Worm (Caenorhabditis elegans): ENCODE measurements around the gene ttr-50.

ttr-50 gene

ce11 chrIV:11636409-11636723 is 4.4 kb downstream of the ttr-50 start, which contains the start of gene F58B3.6:
Gene F58B3.6, plus strand, starts transcription at chrIV:11636648.
- no peak for TF ChIP-seq T22C8.4 (GFP tag; IDR thresholded peaks at IDR 0.05)
- no peak for TF ChIP-seq med-1 (GFP tag; optimal IDR thresholded peaks at IDR 0.05; ENCODE audit: insufficient read depth)
- no peak for TF ChIP-seq cog-1 (tag; optimal IDR thresholded peaks at IDR 0.05)
- no peak for TF ChIP-seq klf-2 (GFP tag; conservative IDR thresholded peaks at IDR 0.05)
- no peak for TF ChIP-seq ztf-29 (GFP tag; IDR thresholded peaks at IDR 0.05)
- no peak for TF ChIP-seq ztf-23 (GFP tag; IDR thresholded peaks at IDR 0.05)
- TF ChIP-seq tab-1 (GFP tag; IDR thresholded peaks at IDR 0.05): no peak
- no peak for TF ChIP-seq ref-1 (GFP tag; conservative IDR thresholded peaks at IDR 0.05)

DNA sequence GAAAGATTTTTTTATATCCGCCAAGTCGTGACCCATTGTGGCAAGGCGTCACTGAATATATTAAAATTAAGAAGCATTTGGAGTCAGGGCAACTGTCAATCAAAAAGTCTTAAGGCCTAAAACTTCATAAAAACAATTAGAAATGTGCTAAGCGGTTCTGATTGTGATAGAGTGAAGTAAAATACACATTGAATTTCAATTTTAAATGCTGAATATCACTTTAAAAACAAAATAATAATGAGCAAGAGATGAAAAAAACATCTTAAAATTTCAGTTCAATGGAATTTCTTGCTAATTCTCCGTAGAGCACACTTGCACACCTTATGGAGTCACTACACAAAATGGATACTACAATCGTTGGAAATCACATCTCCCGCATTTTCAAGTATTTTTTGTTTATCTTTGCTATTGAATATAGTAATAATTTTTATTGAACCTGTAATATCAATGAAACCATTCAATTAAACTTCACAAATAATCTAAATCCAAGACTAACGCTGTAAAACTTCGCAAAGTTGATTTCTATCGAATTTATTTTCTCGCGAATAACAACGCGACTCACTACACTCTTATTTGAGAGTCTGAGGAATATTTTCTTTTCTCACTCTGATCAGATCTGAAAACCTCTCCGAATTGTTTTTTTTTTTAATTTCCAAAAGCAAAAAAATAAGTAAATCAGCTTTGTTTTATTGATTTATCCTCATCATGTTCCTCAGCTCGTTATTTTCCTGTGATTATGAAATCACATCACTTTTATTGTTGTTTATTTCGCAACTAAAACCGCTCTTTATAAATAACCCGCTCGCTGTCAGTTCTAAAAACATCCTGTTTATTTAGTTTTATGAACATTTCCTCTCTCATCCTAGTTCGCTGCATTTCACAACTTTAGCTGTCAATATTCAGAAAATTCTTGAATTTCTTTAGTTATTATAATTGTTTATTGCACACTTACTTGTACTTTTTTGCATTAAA is 5.1 kb downstream of the ttr-50 start, which contains the start of gene mars-1:
mars-1 (minus strand) TSS at position 51 of the 972 bp plus-strand sequence.
- TF ChIP-seq flt-1 (GFP tag; IDR thresholded peaks at IDR 0.05): peak; percentile 81
- TF ChIP-seq ztf-23 (GFP tag; IDR thresholded peaks at IDR 0.05): peak; percentile 52; the same call in 1 of the 2 replicates
- no peak for TF ChIP-seq ztf-29 (GFP tag; IDR thresholded peaks at IDR 0.05)

DNA sequence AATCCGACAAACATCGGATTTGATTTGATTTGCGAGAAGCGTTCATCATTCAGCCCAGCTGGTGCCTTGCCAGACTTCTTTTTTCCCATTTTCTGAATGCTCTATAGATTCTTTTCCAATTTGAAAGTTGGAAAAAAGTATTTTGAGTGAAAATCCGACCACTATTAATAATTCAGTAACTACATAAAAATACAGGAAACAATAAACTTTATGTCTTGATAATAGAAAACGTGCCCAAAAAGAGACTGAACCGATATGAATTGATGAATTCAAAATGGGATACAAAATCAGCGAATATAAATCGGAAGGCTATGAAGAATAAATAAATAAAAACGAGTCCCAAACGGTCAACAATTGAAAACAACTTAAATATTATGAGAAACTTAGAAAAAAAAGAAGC is 9.1 kb downstream of the ttr-50 start, which contains the start of gene F58B3.4:
F58B3.4 (minus strand) TSS at position 101 of the 400 bp plus-strand sequence.
- TF ChIP-seq cog-1 (tag; optimal IDR thresholded peaks at IDR 0.05) (no peak), ztf-29 (GFP tag; IDR thresholded peaks at IDR 0.05) (no peak), tab-1 (GFP tag; IDR thresholded peaks at IDR 0.05) (no peak), klf-2 (GFP tag; conservative IDR thresholded peaks at IDR 0.05) (no peak), T22C8.4 (GFP tag; IDR thresholded peaks at IDR 0.05) (no peak), ref-1 (GFP tag; conservative IDR thresholded peaks at IDR 0.05) (no peak), ztf-23 (GFP tag; IDR thresholded peaks at IDR 0.05) (no peak), med-1 (GFP tag; optimal IDR thresholded peaks at IDR 0.05; ENCODE audit: insufficient read depth) (no peak), flt-1 (GFP tag; IDR thresholded peaks at IDR 0.05) (no peak)

DNA sequence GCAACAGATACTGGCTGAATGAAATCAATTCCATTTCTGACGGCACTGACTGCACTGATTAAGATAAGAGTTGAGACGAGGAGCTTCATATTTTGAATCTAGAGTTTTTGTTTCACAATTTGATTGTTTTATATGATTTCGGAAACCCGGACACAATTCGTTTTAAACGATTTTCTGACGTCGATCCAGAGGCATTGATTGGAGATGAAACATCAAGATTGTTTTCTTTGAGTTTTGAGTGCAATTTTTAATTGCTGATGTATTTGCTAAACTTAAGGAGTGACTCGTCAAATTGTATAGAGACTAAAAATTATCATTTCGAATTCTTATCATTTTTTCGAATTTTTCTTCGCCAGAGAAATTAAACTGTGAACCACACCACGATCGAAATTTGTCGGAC is 13.0 kb downstream of the ttr-50 start, which contains the start of gene lys-6:
lys-6 (minus strand) TSS at position 101 of the 400 bp plus-strand sequence.
- no peak for TF ChIP-seq med-1 (GFP tag; optimal IDR thresholded peaks at IDR 0.05; ENCODE audit: insufficient read depth)
- TF ChIP-seq ztf-23 (GFP tag; IDR thresholded peaks at IDR 0.05): no peak
- TF ChIP-seq T22C8.4 (GFP tag; IDR thresholded peaks at IDR 0.05): no peak
- no peak for TF ChIP-seq ztf-29 (GFP tag; IDR thresholded peaks at IDR 0.05)
- TF ChIP-seq klf-2 (GFP tag; conservative IDR thresholded peaks at IDR 0.05): no peak
- TF ChIP-seq flt-1 (GFP tag; IDR thresholded peaks at IDR 0.05): no peak
- no peak for TF ChIP-seq ref-1 (GFP tag; conservative IDR thresholded peaks at IDR 0.05)
- no peak for TF ChIP-seq cog-1 (tag; optimal IDR thresholded peaks at IDR 0.05)
- no peak for TF ChIP-seq tab-1 (GFP tag; IDR thresholded peaks at IDR 0.05)

ce11 chrIV:11625482-11625881 is 15.3 kb downstream of the ttr-50 start, which contains the start of gene lys-5:
Gene lys-5, minus strand, starts transcription at chrIV:11625582.
- TF ChIP-seq cog-1 (tag; optimal IDR thresholded peaks at IDR 0.05): no peak
- TF ChIP-seq med-1 (GFP tag; optimal IDR thresholded peaks at IDR 0.05; ENCODE audit: insufficient read depth): no peak
- TF ChIP-seq flt-1 (GFP tag; IDR thresholded peaks at IDR 0.05): no peak

- TF ChIP-seq ref-1 (GFP tag; conservative IDR thresholded peaks at IDR 0.05) (no peak), flt-1 (GFP tag; IDR thresholded peaks at IDR 0.05) (no peak), ztf-29 (GFP tag; IDR thresholded peaks at IDR 0.05) (no peak), cog-1 (tag; optimal IDR thresholded peaks at IDR 0.05) (no peak), T22C8.4 (GFP tag; IDR thresholded peaks at IDR 0.05) (no peak), klf-2 (GFP tag; conservative IDR thresholded peaks at IDR 0.05) (no peak), tab-1 (GFP tag; IDR thresholded peaks at IDR 0.05) (no peak), ztf-23 (GFP tag; IDR thresholded peaks at IDR 0.05) (no peak), med-1 (GFP tag; optimal IDR thresholded peaks at IDR 0.05; ENCODE audit: insufficient read depth) (no peak)
Measured at ce11 chrIV:11623759-11624287, 17.0 kb downstream of the ttr-50 start.

ce11 chrIV:11623060-11623459 is 17.8 kb downstream of the ttr-50 start, which contains the start of gene lys-4:
Gene lys-4, minus strand, starts transcription at chrIV:11623174.
- TF ChIP-seq klf-2 (GFP tag; conservative IDR thresholded peaks at IDR 0.05) (no peak), tab-1 (GFP tag; IDR thresholded peaks at IDR 0.05) (no peak), T22C8.4 (GFP tag; IDR thresholded peaks at IDR 0.05) (no peak), ztf-23 (GFP tag; IDR thresholded peaks at IDR 0.05) (no peak), flt-1 (GFP tag; IDR thresholded peaks at IDR 0.05) (no peak), ztf-29 (GFP tag; IDR thresholded peaks at IDR 0.05) (no peak), med-1 (GFP tag; optimal IDR thresholded peaks at IDR 0.05; ENCODE audit: insufficient read depth) (no peak), ref-1 (GFP tag; conservative IDR thresholded peaks at IDR 0.05) (no peak), cog-1 (tag; optimal IDR thresholded peaks at IDR 0.05) (no peak)

DNA sequence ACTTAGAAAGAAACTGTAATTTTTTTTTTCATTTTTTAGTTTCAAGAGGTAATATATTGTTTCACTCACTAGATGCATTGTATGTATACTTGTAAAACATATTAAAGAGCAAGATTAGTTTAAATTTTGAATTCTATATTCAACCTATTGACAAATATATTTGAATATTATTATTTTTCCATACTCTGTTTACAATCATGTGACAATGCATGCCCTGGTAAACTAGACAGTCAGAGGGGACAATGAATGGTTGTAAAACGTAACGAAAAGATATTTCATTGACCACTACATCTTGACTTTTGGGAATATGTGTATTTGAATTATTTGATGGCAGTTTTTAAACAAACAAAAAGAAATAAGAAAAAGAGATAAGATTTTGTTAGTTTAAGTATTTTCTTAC is 18.5 kb downstream of the ttr-50 start:
- TF ChIP-seq tab-1 (GFP tag; IDR thresholded peaks at IDR 0.05) (no peak), T22C8.4 (GFP tag; IDR thresholded peaks at IDR 0.05) (no peak), cog-1 (tag; optimal IDR thresholded peaks at IDR 0.05) (no peak), med-1 (GFP tag; optimal IDR thresholded peaks at IDR 0.05; ENCODE audit: insufficient read depth) (no peak), flt-1 (GFP tag; IDR thresholded peaks at IDR 0.05) (no peak), ztf-29 (GFP tag; IDR thresholded peaks at IDR 0.05) (no peak), ztf-23 (GFP tag; IDR thresholded peaks at IDR 0.05) (no peak), ref-1 (GFP tag; conservative IDR thresholded peaks at IDR 0.05) (no peak), klf-2 (GFP tag; conservative IDR thresholded peaks at IDR 0.05) (no peak)

DNA sequence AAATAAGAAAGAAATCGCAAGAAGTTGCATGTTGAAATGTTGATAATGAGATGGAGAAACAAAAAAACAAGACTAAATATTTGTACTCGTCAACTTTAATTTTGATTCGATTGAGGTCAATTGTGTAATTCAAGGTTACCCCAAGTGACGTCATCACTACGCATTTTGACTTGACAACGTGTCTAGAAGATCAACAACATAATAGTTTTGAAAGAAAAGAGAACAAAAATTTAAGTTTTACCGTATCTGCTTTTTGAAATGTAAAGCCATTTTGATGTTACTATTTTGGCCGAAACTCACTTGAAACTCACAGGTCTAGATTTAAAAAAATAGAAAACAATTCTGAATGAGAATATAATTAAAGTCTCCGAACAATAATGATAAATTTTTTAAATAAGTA is 19.9 kb downstream of the ttr-50 start, which contains the start of gene dsl-5:
dsl-5 (minus strand) TSS at position 101 of the 400 bp plus-strand sequence.
- TF ChIP-seq flt-1 (GFP tag; IDR thresholded peaks at IDR 0.05) (no peak), med-1 (GFP tag; optimal IDR thresholded peaks at IDR 0.05; ENCODE audit: insufficient read depth) (no peak), cog-1 (tag; optimal IDR thresholded peaks at IDR 0.05) (no peak), ztf-23 (GFP tag; IDR thresholded peaks at IDR 0.05) (no peak), T22C8.4 (GFP tag; IDR thresholded peaks at IDR 0.05) (no peak), klf-2 (GFP tag; conservative IDR thresholded peaks at IDR 0.05) (no peak), tab-1 (GFP tag; IDR thresholded peaks at IDR 0.05) (no peak), ztf-29 (GFP tag; IDR thresholded peaks at IDR 0.05) (no peak), ref-1 (GFP tag; conservative IDR thresholded peaks at IDR 0.05) (no peak)

Measured in whole organism, midembryonic.